Worm (Caenorhabditis elegans): ENCODE measurements around the gene F15H10.5.

ce11 chrV:10463276-10463675 is 44.4 kb upstream of the F15H10.5 start, which contains the start of gene F22E12.3:
- TF ChIP-seq rec-8 (tag; optimal IDR thresholded peaks at IDR 0.05) (no peak), lsy-27 (tag; optimal IDR thresholded peaks at IDR 0.05; ENCODE audit: borderline replicate concordance, insufficient read depth) (no peak), repo-1 (tag; optimal IDR thresholded peaks at IDR 0.05) (no peak), die-1 (tag; optimal IDR thresholded peaks at IDR 0.05) (no peak), snpc-4 (GFP tag; optimal IDR thresholded peaks at IDR 0.05) (no peak), snpc-4 (tag; optimal IDR thresholded peaks at IDR 0.05) (no peak), hsf-1 (GFP tag; IDR thresholded peaks at IDR 0.05) (no peak), bed-1 (GFP tag; IDR thresholded peaks at IDR 0.05) (no peak), snpc-1.3 (tag; optimal IDR thresholded peaks at IDR 0.05; ENCODE audit: insufficient read depth) (no peak), ama-1 (optimal IDR thresholded peaks at IDR 0.05) (no peak), ama-1 (GFP tag; optimal IDR thresholded peaks at IDR 0.05) (no peak), sea-2 (GFP tag; IDR thresholded peaks at IDR 0.05) (no peak), pha-4 (tag; optimal IDR thresholded peaks at IDR 0.05) (no peak)
